Fruit fly (Drosophila melanogaster) Kc167 (cell line): ENCODE data around the gene CG3819.

Experiments
- Myc ChIP-seq: fragments of >200 bp; optimal IDR thresholded peaks from 2 replicates; lab custom pipeline; 2017; ENCODE audit warnings: missing external identifiers
- Sin3A ChIP-seq: fragments of >200 bp; optimal IDR thresholded peaks from 2 replicates; lab custom pipeline; 2018; ENCODE audit warnings: missing external identifiers
- h ChIP-seq: fragments of >200 bp; optimal IDR thresholded peaks from 3 replicates; lab custom pipeline; 2018; ENCODE audit warnings: missing external identifiers
- insv ChIP-seq: fragments of >200 bp; optimal IDR thresholded peaks from 3 replicates; lab custom pipeline; 2018; ENCODE audit warnings: missing external identifiers
- psq ChIP-seq: fragments of >200 bp; optimal IDR thresholded peaks from 2 replicates; lab custom pipeline; 2017; ENCODE audit warnings: missing external identifiers

dm6 chr3L:18914100-18914683 lies 7.7 kb downstream of the CG3819 start, which contains the start of gene COX6AL2:
- TF ChIP-seq h: no peak
- no peak for TF ChIP-seq Sin3A (lab: Kevin White, UChicago)
- TF ChIP-seq Myc (lab: Kevin White, UChicago): no peak
- TF ChIP-seq insv: no peak
- no peak for TF ChIP-seq psq
